Worm (Caenorhabditis elegans): ENCODE results near the gene Y113G7A.14.

The Y113G7A.14 gene

ce11 chrV:20127543-20127942 is 10.7 kb downstream of the Y113G7A.14 start:
- TF ChIP-seq T20F7.1 (GFP tag; optimal IDR thresholded peaks at IDR 0.05): no peak
- TF ChIP-seq ceh-32 (tag; optimal IDR thresholded peaks at IDR 0.05; ENCODE audit: poor library complexity): no peak
- no peak for TF ChIP-seq ZK337.2 (GFP tag; IDR thresholded peaks at IDR 0.05)
- TF ChIP-seq F37D6.2 (tag; optimal IDR thresholded peaks at IDR 0.05): no peak
- peak; percentile 45; the same call in 1 of the 2 replicates for TF ChIP-seq tra-1 (GFP tag; IDR thresholded peaks at IDR 0.05)
- no peak for TF ChIP-seq snpc-1.2 (GFP tag; IDR thresholded peaks at IDR 0.05)
- TF ChIP-seq F44E2.7 (GFP tag; IDR thresholded peaks at IDR 0.05): 0 out of 2 replicates have a peak, but pooled peaks have one; percentile 64
- no peak; the same call in 1 of the 2 replicates for TF ChIP-seq mxl-2 (GFP tag; conservative IDR thresholded peaks at IDR 0.05)
- TF ChIP-seq zag-1 (tag; optimal IDR thresholded peaks at IDR 0.05): no peak
- no peak for TF ChIP-seq nhr-10 (tag; optimal IDR thresholded peaks at IDR 0.05)
- no peak for TF ChIP-seq lir-3 (tag; optimal IDR thresholded peaks at IDR 0.05)
- TF ChIP-seq set-16 (GFP tag; IDR thresholded peaks at IDR 0.05): peak; percentile 90
- TF ChIP-seq sdz-12 (GFP tag; optimal IDR thresholded peaks at IDR 0.05): no peak
- TF ChIP-seq mxl-3 (GFP tag; optimal IDR thresholded peaks at IDR 0.05): no peak
- TF ChIP-seq unc-62 (GFP tag; optimal IDR thresholded peaks at IDR 0.05 in 1 of 2): no peak
- TF ChIP-seq unc-62 (tag; optimal IDR thresholded peaks at IDR 0.05): no peak
- TF ChIP-seq daf-8 (GFP tag; IDR thresholded peaks at IDR 0.05): no peak
- TF ChIP-seq ceh-62 (tag; optimal IDR thresholded peaks at IDR 0.05): no peak
- no peak for TF ChIP-seq jun-1 (tag; optimal IDR thresholded peaks at IDR 0.05)
- no peak for TF ChIP-seq nhr-111 (GFP tag; optimal IDR thresholded peaks at IDR 0.05)
- TF ChIP-seq aha-1 (tag): peak; percentile 40
- 0 out of 2 replicates have a peak, but pooled peaks have one; percentile 10 for TF ChIP-seq egl-43 (GFP tag; IDR thresholded peaks at IDR 0.05)
- no peak for TF ChIP-seq arid-1 (GFP tag; conservative IDR thresholded peaks at IDR 0.05)
- no peak for TF ChIP-seq lim-7 (GFP tag; IDR thresholded peaks at IDR 0.05)
- no peak for TF ChIP-seq hmg-1.1 (GFP tag; IDR thresholded peaks at IDR 0.05)
- no peak for TF ChIP-seq Y75B8A.6 (GFP tag; IDR thresholded peaks at IDR 0.05)
- TF ChIP-seq nhr-25 (tag; optimal IDR thresholded peaks at IDR 0.05; ENCODE audit: borderline replicate concordance, insufficient read depth): no peak
- no peak for TF ChIP-seq ceh-44 (GFP tag; IDR thresholded peaks at IDR 0.05)
- no peak for TF ChIP-seq ctbp-1 (GFP tag; IDR thresholded peaks at IDR 0.05)
- TF ChIP-seq lin-38 (GFP tag; IDR thresholded peaks at IDR 0.05): no peak
- no peak for TF ChIP-seq Y48G9A.11 (GFP tag; IDR thresholded peaks at IDR 0.05)
- no peak for TF ChIP-seq tag-97 (GFP tag; IDR thresholded peaks at IDR 0.05)

- TF ChIP-seq nhr-77 (tag; optimal IDR thresholded peaks at IDR 0.05) (no peak), egl-43 (GFP tag; IDR thresholded peaks at IDR 0.05) (0 out of 2 replicates have a peak, but pooled peaks have one; percentile 54), set-16 (GFP tag; IDR thresholded peaks at IDR 0.05) (peak; percentile 87), dmd-8 (GFP tag; IDR thresholded peaks at IDR 0.05) (no peak), F49E8.2 (tag; optimal IDR thresholded peaks at IDR 0.05; ENCODE audit: borderline replicate concordance) (no peak)
Measured at ce11 chrV:20126637-20127036, 11.6 kb downstream of the Y113G7A.14 start.

DNA sequence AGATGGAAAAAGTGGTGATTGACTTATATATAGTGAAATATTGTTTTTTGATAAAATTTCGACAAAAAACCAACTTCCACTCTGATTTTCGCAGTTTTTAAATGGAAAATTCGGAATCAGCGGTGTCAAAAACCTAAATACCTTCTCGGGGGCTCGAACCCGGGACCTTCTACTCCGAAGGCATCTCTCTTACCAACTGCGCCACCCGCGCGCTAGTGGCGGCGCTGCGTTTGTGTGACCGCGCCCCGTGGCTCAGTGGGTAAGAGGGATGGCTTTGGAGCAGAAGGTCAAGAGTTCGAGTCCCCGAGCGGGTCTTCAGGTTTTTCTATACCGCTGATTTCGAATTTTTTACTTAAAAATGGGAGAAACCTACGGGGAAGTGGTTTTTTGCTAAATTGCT is 13.1 kb downstream of the Y113G7A.14 start:
- TF ChIP-seq ceh-20 (GFP tag; IDR thresholded peaks at IDR 0.05) (no peak), lin-29 (GFP tag; IDR thresholded peaks at IDR 0.05) (no peak), set-16 (GFP tag; IDR thresholded peaks at IDR 0.05) (peak; percentile 83), lin-13 (GFP tag; optimal IDR thresholded peaks at IDR 0.05) (no peak), lir-3 (tag; optimal IDR thresholded peaks at IDR 0.05) (no peak), vab-7 (GFP tag; IDR thresholded peaks at IDR 0.05) (peak; percentile 28; the same call in 1 of the 2 replicates), nhr-76 (tag; optimal IDR thresholded peaks at IDR 0.05) (no peak), egl-43 (GFP tag; IDR thresholded peaks at IDR 0.05) (0 out of 2 replicates have a peak, but pooled peaks have one; percentile 40), ZK337.2 (GFP tag; IDR thresholded peaks at IDR 0.05) (no peak), nhr-25 (tag; optimal IDR thresholded peaks at IDR 0.05; ENCODE audit: borderline replicate concordance, insufficient read depth) (no peak), F44E2.7 (GFP tag; IDR thresholded peaks at IDR 0.05) (peak; percentile 71; the same call in 1 of the 2 replicates), snpc-1.2 (GFP tag; IDR thresholded peaks at IDR 0.05) (no peak), nhr-10 (tag; optimal IDR thresholded peaks at IDR 0.05) (no peak), mdl-1 (tag; optimal IDR thresholded peaks at IDR 0.05) (no peak), unc-39 (tag; optimal IDR thresholded peaks at IDR 0.05) (no peak), aha-1 (tag) (peak; percentile 47), mep-1 (tag; optimal IDR thresholded peaks at IDR 0.05) (no peak)

Measured in whole organism, L4 larva.